Worm (Caenorhabditis elegans) whole organism, early embryonic: ENCODE data around the gene lin-40.

Experiments used
- B0310.2 ChIP-seq: sonication (generic microtip); optimal IDR thresholded peaks from 2 replicates; lab custom pipeline; 2016; ENCODE audit warnings: mild to moderate bottlenecking, missing genetic modification characterization, missing compliant biosample characterization
- F13C5.2 ChIP-seq: sonication (generic microtip); optimal IDR thresholded peaks from 2 replicates; lab custom pipeline; 2017; ENCODE audit warnings: mild to moderate bottlenecking, missing genetic modification characterization, inconsistent platforms, missing compliant biosample characterization
- aly-1 ChIP-seq: sonication (generic microtip); optimal IDR thresholded peaks from 2 replicates; lab custom pipeline; 2016; ENCODE audit warnings: missing genetic modification characterization, missing compliant biosample characterization
- ama-1 ChIP-seq: fragments of 150-350 bp; optimal IDR thresholded peaks from 2 replicates; lab custom pipeline; 2014
- ceh-13 ChIP-seq: fragments of 200-800 bp; sonication (Bioruptor generic); optimal IDR thresholded peaks from 2 replicates; lab custom pipeline; 2018; ENCODE audit warnings: mild to moderate bottlenecking, missing genetic modification characterization, missing compliant biosample characterization
- ceh-36 ChIP-seq: sonication (generic microtip); optimal IDR thresholded peaks from 2 replicates; lab custom pipeline; 2016; ENCODE audit warnings: missing genetic modification characterization, inconsistent platforms, missing compliant biosample characterization
- ets-7 ChIP-seq: sonication (generic microtip); optimal IDR thresholded peaks from 2 replicates; lab custom pipeline; 2016; ENCODE audit warnings: missing genotype, missing genetic modification characterization, missing compliant biosample characterization
- flt-1 ChIP-seq: fragments of 200-800 bp; sonication (Bioruptor generic); IDR thresholded peaks from 2 replicates; pipeline ENCODE4 v1.3.6; 2022; ENCODE audit warnings: missing genetic modification characterization, missing compliant biosample characterization
- hmbx-1 ChIP-seq: sonication (generic microtip); optimal IDR thresholded peaks from 2 replicates; lab custom pipeline; 2016; ENCODE audit warnings: mild to moderate bottlenecking, missing genetic modification characterization, missing compliant biosample characterization
- hmg-4 ChIP-seq: fragments of 200-800 bp; sonication (Bioruptor generic); optimal IDR thresholded peaks from 2 replicates; lab custom pipeline; 2018; ENCODE audit warnings: mild to moderate bottlenecking, missing genetic modification characterization, missing compliant biosample characterization
- hnd-1 ChIP-seq: sonication (generic microtip); optimal IDR thresholded peaks from 2 replicates; lab custom pipeline; 2016; ENCODE audit warnings: missing genetic modification characterization, missing compliant biosample characterization
- pes-1 ChIP-seq: fragments of 200-800 bp; sonication (Bioruptor generic); IDR thresholded peaks from 2 replicates; pipeline ENCODE4 v1.3.6; 2022; ENCODE audit warnings: missing genetic modification reagents, missing genetic modification characterization, missing compliant biosample characterization
- scrt-1 ChIP-seq: fragments of 200-800 bp; sonication (Bioruptor generic); IDR thresholded peaks from 2 replicates; pipeline ENCODE4 v1.3.6; 2022; ENCODE audit warnings: missing genetic modification characterization, missing compliant biosample characterization
- sea-1 ChIP-seq: fragments of 200-800 bp; sonication (Bioruptor generic); conservative IDR thresholded peaks from 2 replicates; pipeline ENCODE4 v1.3.6; 2022; ENCODE audit warnings: missing genetic modification characterization, missing compliant biosample characterization
- tbx-11 ChIP-seq: fragments of 200-800 bp; sonication (Bioruptor generic); IDR thresholded peaks from 2 replicates; pipeline ENCODE4 v1.3.6; 2022; ENCODE audit warnings: missing genetic modification characterization, missing compliant biosample characterization
- tbx-37 ChIP-seq: fragments of 200-800 bp; sonication (Bioruptor generic); conservative IDR thresholded peaks from 2 replicates; pipeline ENCODE4 v1.3.6; 2022; ENCODE audit warnings: missing genetic modification reagents, missing genetic modification characterization, missing compliant biosample characterization
- tra-4 ChIP-seq: sonication (generic microtip); optimal IDR thresholded peaks from 2 replicates; lab custom pipeline; 2017; ENCODE audit warnings: missing genetic modification characterization, missing compliant biosample characterization

lin-40 gene

ce11 chrV:3704688-3705087 lies at the start of gene lin-40:
TSS of gene lin-40 (plus strand) at chrV:3704988.
- TF ChIP-seq tbx-37 (GFP tag; lab: Robert Waterston, UW): no peak
- no peak for TF ChIP-seq hmg-4
- no peak for TF ChIP-seq hnd-1

- TF ChIP-seq hmbx-1 (tag; lab: Kevin White, UChicago) (no peak), aly-1 (no peak), ceh-13 (no peak), tra-4 (tag; lab: Kevin White, UChicago) (no peak), F13C5.2 (no peak), sea-1 (GFP tag; lab: Robert Waterston, UW) (no peak), scrt-1 (no peak)
These were observed 45.3 kb upstream of the lin-40 start, which contains the start of gene acr-23 for ce11 chrV:3659472-3659871. TSS of gene acr-23 (minus strand) at chrV:3659572.

- TF ChIP-seq pes-1 (GFP tag; lab: Robert Waterston, UW) (no peak), tra-4 (tag; lab: Kevin White, UChicago) (no peak), tbx-37 (GFP tag; lab: Robert Waterston, UW) (no peak), flt-1 (GFP tag; lab: Robert Waterston, UW) (no peak), ama-1 (lab: Kevin White, UChicago) (no peak), sea-1 (GFP tag; lab: Robert Waterston, UW) (no peak), B0310.2 (no peak), tbx-11 (no peak)
These were observed 37.9 kb upstream of the lin-40 start, which contains the start of gene str-113 for ce11 chrV:3666887-3667286. TSS of gene str-113 (minus strand) at chrV:3666987.

ce11 chrV:3668464-3668863 lies 36.3 kb upstream of the lin-40 start, which contains the start of gene Y39H10B.2:
TSS of gene Y39H10B.2 (plus strand) at chrV:3668764.
- TF ChIP-seq hnd-1 (no peak), ceh-36 (tag; lab: Kevin White, UChicago) (no peak), hmbx-1 (tag; lab: Kevin White, UChicago) (no peak)

ce11 chrV:3670499-3670898 lies 34.3 kb upstream of the lin-40 start, which contains the start of gene Y39H10B.3:
TSS of gene Y39H10B.3 (plus strand) at chrV:3670799.
- no peak for TF ChIP-seq hmbx-1 (tag; lab: Kevin White, UChicago)
- no peak for TF ChIP-seq hmg-4

- TF ChIP-seq aly-1 (no peak), sea-1 (GFP tag; lab: Robert Waterston, UW) (no peak), tbx-37 (GFP tag; lab: Robert Waterston, UW) (no peak), B0310.2 (no peak), tra-4 (tag; lab: Kevin White, UChicago) (no peak), scrt-1 (no peak)
These were observed 31.7 kb upstream of the lin-40 start, which contains the start of gene pals-33 for ce11 chrV:3673080-3673479. TSS of gene pals-33 (plus strand) at chrV:3673380.

- no peak for TF ChIP-seq B0310.2
- no peak for TF ChIP-seq ceh-13
- TF ChIP-seq aly-1: no peak
- no peak for TF ChIP-seq pes-1 (GFP tag; lab: Robert Waterston, UW)
- no peak for TF ChIP-seq scrt-1
- no peak for TF ChIP-seq tbx-37 (GFP tag; lab: Robert Waterston, UW)
- TF ChIP-seq flt-1 (GFP tag; lab: Robert Waterston, UW): no peak
- no peak for TF ChIP-seq F13C5.2
- TF ChIP-seq ama-1 (lab: Kevin White, UChicago): no peak
- TF ChIP-seq ceh-36 (tag; lab: Kevin White, UChicago): no peak
These were observed 27.6 kb upstream of the lin-40 start for ce11 chrV:3677212-3677611.

ce11 chrV:3678513-3678912 lies 26.3 kb upstream of the lin-40 start:
- no peak for TF ChIP-seq ceh-36 (tag; lab: Kevin White, UChicago)
- TF ChIP-seq hnd-1: no peak
- no peak for TF ChIP-seq B0310.2
- no peak for TF ChIP-seq ama-1 (lab: Kevin White, UChicago)
- no peak for TF ChIP-seq ets-7 (tag; lab: Kevin White, UChicago)
- no peak for TF ChIP-seq ceh-13

- TF ChIP-seq pes-1 (GFP tag; lab: Robert Waterston, UW) (no peak), aly-1 (no peak), tbx-11 (no peak), ets-7 (tag; lab: Kevin White, UChicago) (no peak)
These were observed 22.2 kb upstream of the lin-40 start, which contains the start of gene W08A12.3 for ce11 chrV:3682553-3682952. TSS of gene W08A12.3 (plus strand) at chrV:3682853.

- no peak for TF ChIP-seq hmbx-1 (tag; lab: Kevin White, UChicago)
- TF ChIP-seq tbx-11: no peak
- no peak for TF ChIP-seq ama-1 (lab: Kevin White, UChicago)
- no peak for TF ChIP-seq tra-4 (tag; lab: Kevin White, UChicago)
- no peak for TF ChIP-seq pes-1 (GFP tag; lab: Robert Waterston, UW)
- TF ChIP-seq hmg-4: no peak
- no peak for TF ChIP-seq ceh-36 (tag; lab: Kevin White, UChicago)
- no peak for TF ChIP-seq sea-1 (GFP tag; lab: Robert Waterston, UW)
- TF ChIP-seq flt-1 (GFP tag; lab: Robert Waterston, UW): no peak
- no peak for TF ChIP-seq aly-1
- TF ChIP-seq ceh-13: no peak
- no peak for TF ChIP-seq B0310.2
- TF ChIP-seq hnd-1: no peak
These were observed 19.0 kb upstream of the lin-40 start, which contains the start of gene W08A12.2 for ce11 chrV:3685790-3686208. TSS of gene W08A12.2 (minus strand) at chrV:3685892.
